Worm (Caenorhabditis elegans) whole organism, midembryonic: ENCODE data around the gene gln-2.

Experiments used
- ref-1 ChIP-seq: fragments of 200-800 bp; sonication (Bioruptor generic); conservative IDR thresholded peaks from 2 replicates; pipeline ENCODE4 v1.3.6; 2022; ENCODE audit warnings: missing genetic modification reagents, missing genetic modification characterization, missing compliant biosample characterization
- tab-1 ChIP-seq: fragments of 200-800 bp; sonication (Bioruptor generic); IDR thresholded peaks from 2 replicates; pipeline ENCODE4 v1.3.6; 2022; ENCODE audit warnings: missing genetic modification characterization, missing compliant biosample characterization
- ztf-23 ChIP-seq: fragments of 200-800 bp; sonication (Bioruptor generic); IDR thresholded peaks from 2 replicates; pipeline ENCODE4 v1.3.6; 2022; ENCODE audit warnings: missing genetic modification reagents, missing genetic modification characterization, missing compliant biosample characterization

ce11 chrIII:9965444-9965843 lies 20.8 kb upstream of the gln-2 start:
- no peak for TF ChIP-seq ztf-23 (GFP tag; lab: Robert Waterston, UW)
- TF ChIP-seq tab-1, result no peak
- TF ChIP-seq ref-1, result 0 out of 2 replicates have a peak, but pooled peaks have one; percentile 36
